Worm (Caenorhabditis elegans) whole organism, L1 larva: ENCODE measurements around the gene glct-6.

Experiments
- C34B4.2 ChIP-seq: sonication (generic microtip); optimal IDR thresholded peaks from 2 replicates; lab custom pipeline; 2017; ENCODE audit warnings: mild to moderate bottlenecking, missing genetic modification characterization, missing compliant biosample characterization
- F16B12.6 ChIP-seq: fragments of 150-350 bp; optimal IDR thresholded peaks from 2 replicates; lab custom pipeline; 2014; ENCODE audit warnings: missing biosample characterization, missing genetic modification characterization
- ceh-8 ChIP-seq: fragments of 200-800 bp; sonication (Bioruptor generic); optimal IDR thresholded peaks from 2 replicates; lab custom pipeline; 2018; ENCODE audit warnings: mild to moderate bottlenecking, missing genetic modification characterization, moderate library complexity, missing compliant biosample characterization
- ceh-82 ChIP-seq, 3 experiments: fragments of 150-350 bp in 1 of 3; sonication (generic microtip) in 2 of 3; optimal IDR thresholded peaks; 2 replicates each; lab custom pipeline; 2014 to 2017; ENCODE audit warnings: missing biosample characterization in 3 of 3, missing genetic modification characterization in 3 of 3
- ceh-88 ChIP-seq: fragments of 200-800 bp; sonication (Bioruptor generic); IDR thresholded peaks from 2 replicates; pipeline ENCODE4 v1.3.6; 2022; ENCODE audit warnings: missing genetic modification characterization, missing compliant biosample characterization
- ces-1 ChIP-seq: fragments of 150-350 bp; optimal IDR thresholded peaks from 2 replicates; lab custom pipeline; 2014; ENCODE audit warnings: missing biosample characterization, missing genetic modification reagents, missing genetic modification characterization
- dpl-1 ChIP-seq, 3 experiments: fragments of 150-350 bp in 2 of 3; sonication (generic microtip) in 1 of 3; optimal IDR thresholded peaks; 2 replicates each; lab custom pipeline; 2014 to 2017; ENCODE audit warnings: missing biosample characterization in 3 of 3, missing genetic modification characterization in 3 of 3, missing genetic modification reagents in 3 of 3
- dsc-1 ChIP-seq: sonication (generic microtip); optimal IDR thresholded peaks from 2 replicates; lab custom pipeline; 2016; ENCODE audit warnings: mild to moderate bottlenecking, missing genetic modification characterization, missing compliant biosample characterization
- efl-1 ChIP-seq, 4 experiments: fragments of 150-350 bp; optimal IDR thresholded peaks in 3 of 4; peaks in 1 of 4; 1 replicate in 1 of 4; 2 replicates in 3 of 4; lab custom pipeline; 2014; ENCODE audit warnings: missing biosample characterization in 2 of 4, missing genetic modification characterization in 2 of 4, missing genetic modification reagents in 2 of 4
- egl-27 ChIP-seq, 2 experiments: fragments of 150-350 bp in 1 of 2; sonication (generic microtip); optimal IDR thresholded peaks; 3 replicates each; lab custom pipeline; 2017 to 2018; ENCODE audit warnings: missing biosample characterization in 2 of 2, missing genetic modification characterization in 2 of 2, missing genetic modification reagents in 2 of 2
- elt-3 ChIP-seq, 6 experiments: fragments of 150-350 bp in 1 of 6; sonication (generic microtip); optimal IDR thresholded peaks; 2 replicates each; lab custom pipeline; 2017 to 2018; ENCODE audit warnings: missing biosample characterization in 6 of 6, missing genetic modification characterization in 6 of 6, inconsistent platforms in 1 of 6
- fkh-10 ChIP-seq: sonication (generic microtip); optimal IDR thresholded peaks from 2 replicates; lab custom pipeline; 2017; ENCODE audit warnings: missing biosample characterization, missing genetic modification reagents, missing genetic modification characterization
- fkh-4 ChIP-seq: sonication (generic microtip); optimal IDR thresholded peaks from 2 replicates; lab custom pipeline; 2016; ENCODE audit warnings: missing compliant biosample characterization, missing genetic modification characterization, borderline replicate concordance
- fkh-8 ChIP-seq: sonication (generic microtip); optimal IDR thresholded peaks from 2 replicates; lab custom pipeline; 2016; ENCODE audit warnings: mild to moderate bottlenecking, missing genetic modification characterization, missing compliant biosample characterization
- grh-1 ChIP-seq: fragments of 200-800 bp; sonication (Bioruptor generic); IDR thresholded peaks from 2 replicates; pipeline ENCODE4 v1.3.6; 2022; ENCODE audit warnings: missing genetic modification reagents, missing genetic modification characterization, missing compliant biosample characterization
- hlh-17 ChIP-seq: fragments of 200-800 bp; sonication (Bioruptor generic); optimal IDR thresholded peaks from 2 replicates; lab custom pipeline; 2018; ENCODE audit warnings: missing genetic modification characterization, mild to moderate bottlenecking, missing compliant biosample characterization, moderate library complexity, borderline replicate concordance
- hpl-2 ChIP-seq: fragments of 150-350 bp; optimal IDR thresholded peaks from 2 replicates; lab custom pipeline; 2014; ENCODE audit warnings: missing biosample characterization, missing genetic modification reagents, missing genetic modification characterization
- isw-1 ChIP-seq: fragments of 200-800 bp; sonication (Bioruptor generic); IDR thresholded peaks from 2 replicates; pipeline ENCODE4 v1.3.6; 2022; ENCODE audit warnings: missing genetic modification characterization, missing compliant biosample characterization
- jun-1 ChIP-seq: fragments of 150-350 bp; optimal IDR thresholded peaks from 2 replicates; lab custom pipeline; 2014; ENCODE audit warnings: missing biosample characterization, missing genetic modification reagents, missing genetic modification characterization
- lin-13 ChIP-seq: fragments of 150-350 bp; optimal IDR thresholded peaks from 2 replicates; lab custom pipeline; 2014; ENCODE audit warnings: missing biosample characterization, missing genetic modification reagents, missing genetic modification characterization
- lin-14 ChIP-seq: fragments of 200-800 bp; sonication (Bioruptor generic); optimal IDR thresholded peaks from 2 replicates; lab custom pipeline; 2018; ENCODE audit warnings: mild to moderate bottlenecking, missing genetic modification characterization, moderate library complexity, missing compliant biosample characterization
- lin-15B ChIP-seq: fragments of 150-350 bp; sonication (generic microtip); optimal IDR thresholded peaks from 3 replicates; lab custom pipeline; 2014; ENCODE audit warnings: missing biosample characterization, missing genetic modification characterization
- lin-35 ChIP-seq, 2 experiments: fragments of 150-350 bp; optimal IDR thresholded peaks; 2 replicates each; lab custom pipeline; 2014; ENCODE audit warnings: missing biosample characterization in 2 of 2, missing genetic modification characterization in 2 of 2, missing genetic modification reagents in 2 of 2
- lin-39 ChIP-seq: fragments of 150-350 bp; optimal IDR thresholded peaks from 2 replicates; lab custom pipeline; 2014; ENCODE audit warnings: missing biosample characterization, missing genetic modification reagents, missing genetic modification characterization
- lsy-2 ChIP-seq, 2 experiments: fragments of 150-350 bp; optimal IDR thresholded peaks; 2 replicates each; lab custom pipeline; 2014; ENCODE audit warnings: missing biosample characterization in 2 of 2, missing genetic modification characterization in 2 of 2
- mdl-1 ChIP-seq, 2 experiments: fragments of 150-350 bp; optimal IDR thresholded peaks; 2 replicates each; lab custom pipeline; 2014 to 2017; ENCODE audit warnings: missing biosample characterization in 2 of 2, missing genetic modification characterization in 2 of 2, inconsistent platforms in 1 of 2
- mef-2 ChIP-seq: fragments of 150-350 bp; optimal IDR thresholded peaks from 2 replicates; lab custom pipeline; 2014; ENCODE audit warnings: missing biosample characterization, missing genetic modification characterization
- mep-1 ChIP-seq: fragments of 150-350 bp; optimal IDR thresholded peaks from 2 replicates; lab custom pipeline; 2014; ENCODE audit warnings: missing biosample characterization, missing genetic modification characterization
- nhr-11 ChIP-seq: fragments of 150-350 bp; optimal IDR thresholded peaks from 2 replicates; lab custom pipeline; 2014; ENCODE audit warnings: missing biosample characterization, missing genetic modification characterization
- nhr-12 ChIP-seq: sonication (generic microtip); optimal IDR thresholded peaks from 2 replicates; lab custom pipeline; 2017; ENCODE audit warnings: missing biosample characterization, missing genetic modification characterization
- nhr-20 ChIP-seq: sonication (generic microtip); optimal IDR thresholded peaks from 2 replicates; lab custom pipeline; 2016; ENCODE audit warnings: mild to moderate bottlenecking, missing genetic modification characterization, missing compliant biosample characterization
- nhr-71 ChIP-seq: sonication (generic microtip); optimal IDR thresholded peaks from 2 replicates; lab custom pipeline; 2016; ENCODE audit warnings: mild to moderate bottlenecking, missing genetic modification characterization, moderate library complexity, missing compliant biosample characterization
- nhr-76 ChIP-seq: sonication (generic microtip); optimal IDR thresholded peaks from 2 replicates; lab custom pipeline; 2017; ENCODE audit warnings: missing biosample characterization, missing genetic modification characterization
- nhr-77 ChIP-seq: fragments of 150-350 bp; optimal IDR thresholded peaks from 2 replicates; lab custom pipeline; 2014; ENCODE audit warnings: missing biosample characterization, missing genetic modification characterization
- nhr-84 ChIP-seq: sonication (generic microtip); optimal IDR thresholded peaks from 2 replicates; lab custom pipeline; 2017; ENCODE audit warnings: missing biosample characterization, missing genetic modification characterization
- rnt-1 ChIP-seq: sonication (generic microtip); optimal IDR thresholded peaks from 2 replicates; lab custom pipeline; 2016; ENCODE audit warnings: mild to moderate bottlenecking, missing genetic modification characterization, moderate library complexity, missing compliant biosample characterization
- snu-23 ChIP-seq: sonication (generic microtip); optimal IDR thresholded peaks from 2 replicates; lab custom pipeline; 2016; ENCODE audit warnings: missing genetic modification characterization, missing compliant biosample characterization
- sptf-1 ChIP-seq: fragments of 150-350 bp; optimal IDR thresholded peaks from 2 replicates; lab custom pipeline; 2014; ENCODE audit warnings: missing biosample characterization, missing genetic modification characterization
- swsn-7 ChIP-seq: sonication (generic microtip); optimal IDR thresholded peaks from 2 replicates; lab custom pipeline; 2016; ENCODE audit warnings: missing genetic modification characterization, missing compliant biosample characterization
- tbx-2 ChIP-seq: sonication (generic microtip); optimal IDR thresholded peaks from 2 replicates; lab custom pipeline; 2016; ENCODE audit warnings: missing genetic modification characterization, missing compliant biosample characterization
- unc-130 ChIP-seq: fragments of 150-350 bp; optimal IDR thresholded peaks from 2 replicates; lab custom pipeline; 2017; ENCODE audit warnings: missing biosample characterization, missing genetic modification characterization, inconsistent platforms
- unc-30 ChIP-seq: sonication (generic microtip); optimal IDR thresholded peaks from 2 replicates; lab custom pipeline; 2017; ENCODE audit warnings: missing biosample characterization, missing genetic modification characterization
- vab-15 ChIP-seq: sonication (generic microtip); optimal IDR thresholded peaks from 2 replicates; lab custom pipeline; 2017; ENCODE audit warnings: missing genotype, mild to moderate bottlenecking, missing genetic modification characterization, missing compliant biosample characterization
- xbp-1 ChIP-seq: sonication (generic microtip); optimal IDR thresholded peaks from 2 replicates; lab custom pipeline; 2016; ENCODE audit warnings: missing genetic modification characterization, missing compliant biosample characterization
- ztf-4 ChIP-seq: fragments of 150-350 bp; optimal IDR thresholded peaks from 2 replicates; lab custom pipeline; 2014; ENCODE audit warnings: missing biosample characterization, missing genetic modification characterization

Gene glct-6

DNA sequence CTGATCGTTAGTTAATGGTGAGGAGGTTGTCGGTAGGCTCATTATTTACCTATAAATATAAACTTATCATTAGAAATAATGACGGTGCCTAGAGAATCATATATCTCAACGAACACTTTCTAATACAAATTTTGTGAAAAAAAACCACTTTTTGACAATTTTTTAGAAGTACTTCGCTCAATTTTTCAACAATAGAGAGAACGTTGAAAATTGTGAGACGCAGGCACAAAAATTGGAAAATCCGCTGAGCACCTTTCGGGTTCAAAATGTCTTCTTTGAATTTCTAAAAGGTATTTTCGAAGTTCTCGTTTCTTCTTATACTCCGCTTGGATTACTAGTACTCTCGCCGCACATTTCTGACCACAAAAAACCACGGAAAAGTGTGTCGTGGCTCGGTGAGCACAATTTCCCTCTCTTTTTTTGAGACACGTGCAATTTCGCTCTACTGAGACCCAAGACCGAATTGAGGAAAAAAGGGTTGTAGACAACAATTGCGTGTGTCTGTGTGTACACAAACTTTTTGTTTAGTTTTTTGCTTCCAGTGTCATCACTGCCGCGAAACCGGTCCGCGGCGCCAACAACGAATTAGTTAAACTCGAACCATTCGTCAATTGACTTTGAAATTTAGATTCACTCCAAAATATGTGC is 43.1 kb upstream of the glct-6 start, which contains the start of gene nape-1:
nape-1 (minus strand) TSS at position 51 of the 648 bp plus-strand sequence.
- peak; percentile 47 for TF ChIP-seq fkh-8 (tag; lab: Kevin White, UChicago)
- TF ChIP-seq dpl-1 (GFP tag; optimal IDR thresholded peaks at IDR 0.05; lab: Kevin White, UChicago): peak in 2 of 3 experiments; percentile 2 to 35
- peak; percentile 34 for TF ChIP-seq lin-15B (tag; lab: Kevin White, UChicago)
- TF ChIP-seq lin-39 (tag; lab: Kevin White, UChicago): no peak
- TF ChIP-seq F16B12.6: peak; percentile 24
- no peak for TF ChIP-seq dsc-1
- peak; percentile 41 for TF ChIP-seq nhr-71
- TF ChIP-seq efl-1 (optimal IDR thresholded peaks at IDR 0.05; lab: Kevin White, UChicago): peak; percentile 40 to 47
- peak; percentile 26 to 93 for TF ChIP-seq efl-1 (GFP tag; optimal IDR thresholded peaks at IDR 0.05 in 1 of 2; lab: Kevin White, UChicago)
- TF ChIP-seq nhr-77 (tag; lab: Kevin White, UChicago): peak; percentile 77
- TF ChIP-seq nhr-84 (tag; lab: Kevin White, UChicago): no peak
- peak in 1 of 2 experiments; percentile 64 for TF ChIP-seq lsy-2 (tag; optimal IDR thresholded peaks at IDR 0.05; lab: Kevin White, UChicago)
- TF ChIP-seq grh-1: peak; percentile 41; the same call in 1 of the 2 replicates
- no peak for TF ChIP-seq ces-1 (GFP tag; lab: Kevin White, UChicago)
- TF ChIP-seq lin-14 (GFP tag; lab: Kevin White, UChicago): peak; percentile 81
- peak; percentile 43 for TF ChIP-seq tbx-2 (tag; lab: Kevin White, UChicago)
- no peak for TF ChIP-seq hlh-17
- TF ChIP-seq swsn-7 (tag; lab: Kevin White, UChicago): peak; percentile 10
- TF ChIP-seq ceh-82 (tag; optimal IDR thresholded peaks at IDR 0.05; lab: Kevin White, UChicago): peak in 1 of 3 experiments; percentile 54
- TF ChIP-seq nhr-20 (tag; lab: Kevin White, UChicago): peak; percentile 18
- TF ChIP-seq xbp-1: peak; percentile 5
- peak; percentile 35 for TF ChIP-seq mef-2
- peak in 1 of 2 experiments; percentile 64 for TF ChIP-seq mdl-1 (tag; optimal IDR thresholded peaks at IDR 0.05; lab: Kevin White, UChicago)
- peak; percentile 18 to 46 for TF ChIP-seq lin-35 (GFP tag; optimal IDR thresholded peaks at IDR 0.05; lab: Kevin White, UChicago)
- TF ChIP-seq snu-23: peak; percentile 31
- TF ChIP-seq egl-27 (tag; optimal IDR thresholded peaks at IDR 0.05; lab: Kevin White, UChicago): no peak
- peak; percentile 0 for TF ChIP-seq mep-1

DNA sequence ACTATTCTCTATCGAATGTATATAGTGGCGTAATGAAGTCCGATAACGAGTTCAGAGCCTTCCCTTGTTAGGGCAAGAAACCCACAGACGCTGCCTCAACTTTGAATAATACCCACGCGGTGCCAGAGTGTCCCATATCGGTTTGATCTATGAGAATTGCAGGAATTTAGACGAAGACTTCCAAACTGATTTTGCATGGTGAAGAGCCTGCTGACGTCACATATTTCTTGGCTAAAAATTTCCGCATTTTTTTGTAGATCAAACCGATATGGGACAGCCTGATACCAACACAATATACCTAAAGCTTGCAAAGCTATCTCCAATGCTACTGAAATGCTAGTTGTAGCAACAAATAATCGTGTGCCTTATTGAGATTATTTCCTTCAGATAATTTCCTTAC is 42.1 kb upstream of the glct-6 start:
- TF ChIP-seq sptf-1 (tag; lab: Kevin White, UChicago) (no peak), vab-15 (tag; lab: Kevin White, UChicago) (no peak), ztf-4 (tag; lab: Kevin White, UChicago) (no peak), efl-1 (optimal IDR thresholded peaks at IDR 0.05; lab: Kevin White, UChicago) (no peak), efl-1 (GFP tag; optimal IDR thresholded peaks at IDR 0.05 in 1 of 2; lab: Kevin White, UChicago) (peak in 1 of 2 experiments; percentile 87)
- TF ChIP-seq, all 84 proteins: peak for 1

DNA sequence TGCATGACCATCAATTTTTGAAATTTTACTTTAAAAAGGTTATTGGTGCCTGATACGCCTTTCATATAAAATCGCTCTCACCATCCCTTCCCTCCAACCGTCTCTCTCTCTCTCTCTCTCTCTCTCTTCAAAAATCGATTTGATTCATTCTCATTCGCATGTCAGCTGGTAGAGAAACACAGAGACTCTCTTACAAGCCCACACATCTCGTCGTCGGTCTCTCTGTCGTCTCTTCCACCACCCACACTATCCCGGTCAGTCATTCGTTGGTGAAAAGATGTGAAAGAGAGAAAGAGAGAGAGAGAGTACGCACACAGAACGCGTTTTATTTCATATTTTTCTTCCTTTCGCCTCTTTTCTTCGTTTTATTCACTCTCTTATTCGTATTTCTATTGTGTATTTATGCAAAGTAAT is 41.6 kb upstream of the glct-6 start:
- TF ChIP-seq swsn-7 (tag; lab: Kevin White, UChicago) (peak; percentile 89), unc-130 (tag; lab: Kevin White, UChicago) (no peak), ztf-4 (tag; lab: Kevin White, UChicago) (peak; percentile 86), fkh-10 (peak; percentile 7), hlh-17 (no peak), egl-27 (tag; optimal IDR thresholded peaks at IDR 0.05; lab: Kevin White, UChicago) (peak in 1 of 2 experiments; percentile 70), lin-13 (GFP tag; lab: Kevin White, UChicago) (peak; percentile 76), unc-30 (no peak), lin-35 (GFP tag; optimal IDR thresholded peaks at IDR 0.05; lab: Kevin White, UChicago) (peak; percentile 75 to 81), xbp-1 (peak; percentile 76), fkh-4 (tag; lab: Kevin White, UChicago) (no peak), ceh-8 (GFP tag; lab: Kevin White, UChicago) (peak; percentile 58), jun-1 (tag; lab: Kevin White, UChicago) (peak; percentile 83), nhr-11 (tag; lab: Kevin White, UChicago) (peak; percentile 72), ceh-88 (GFP tag; lab: Robert Waterston, UW) (no peak), F16B12.6 (peak; percentile 46), nhr-76 (tag; lab: Kevin White, UChicago) (no peak), isw-1 (GFP tag; lab: Robert Waterston, UW) (peak; percentile 71), lin-39 (tag; lab: Kevin White, UChicago) (peak; percentile 58), nhr-12 (tag; lab: Kevin White, UChicago) (no peak), mdl-1 (tag; optimal IDR thresholded peaks at IDR 0.05; lab: Kevin White, UChicago) (peak in 1 of 2 experiments; percentile 81), rnt-1 (tag; lab: Kevin White, UChicago) (peak; percentile 89), elt-3 (tag; optimal IDR thresholded peaks at IDR 0.05; lab: Kevin White, UChicago) (peak in 2 of 6 experiments; percentile 46 to 58), dsc-1 (peak; percentile 68), C34B4.2 (no peak), hpl-2 (GFP tag; lab: Kevin White, UChicago) (peak; percentile 67), dpl-1 (GFP tag; optimal IDR thresholded peaks at IDR 0.05; lab: Kevin White, UChicago) (peak; percentile 52 to 65 (median 61)), nhr-71 (peak; percentile 94)
